Worm (Caenorhabditis elegans) whole organism, young adult: ENCODE data around the gene F31E3.2.

Experiments
- B0035.1 ChIP-seq: sonication (generic microtip); optimal IDR thresholded peaks from 2 replicates; lab custom pipeline; 2016; ENCODE audit warnings: missing genetic modification characterization, mild to moderate bottlenecking, missing compliant biosample characterization, missing genotype, missing genetic modification reagents
- B0261.1 ChIP-seq: sonication (generic microtip); optimal IDR thresholded peaks from 2 replicates; lab custom pipeline; 2016; ENCODE audit warnings: mild to moderate bottlenecking, missing genetic modification characterization, moderate library complexity, missing compliant biosample characterization
- C17E4.6 ChIP-seq: fragments of 200-800 bp; sonication (Bioruptor generic); IDR thresholded peaks from 2 replicates; pipeline ENCODE4 v1.3.6; 2022; ENCODE audit warnings: missing genetic modification reagents, missing genetic modification characterization, missing compliant biosample characterization
- D2030.7 ChIP-seq: fragments of 200-800 bp; sonication (Bioruptor generic); IDR thresholded peaks from 2 replicates; pipeline ENCODE4 v1.3.6; 2022; ENCODE audit warnings: missing genetic modification reagents, missing genetic modification characterization, missing compliant biosample characterization
- F37B4.10 ChIP-seq: fragments of 200-800 bp; sonication (Bioruptor generic); IDR thresholded peaks from 2 replicates; pipeline ENCODE4 v1.3.6; 2022; ENCODE audit warnings: missing genetic modification characterization, missing compliant biosample characterization
- F52B5.7 ChIP-seq: sonication (generic microtip); optimal IDR thresholded peaks from 2 replicates; lab custom pipeline; 2016; ENCODE audit warnings: mild to moderate bottlenecking, missing genetic modification characterization, missing compliant biosample characterization
- F55B11.4 ChIP-seq: sonication (generic microtip); optimal IDR thresholded peaks from 2 replicates; lab custom pipeline; 2016; ENCODE audit warnings: missing compliant biosample characterization, missing genetic modification characterization, borderline replicate concordance; ENCODE audit not compliant: insufficient read depth
- K11D2.4 ChIP-seq: fragments of 200-800 bp; sonication (Bioruptor generic); IDR thresholded peaks from 2 replicates; pipeline ENCODE4 v1.3.6; 2022; ENCODE audit warnings: missing genetic modification reagents, missing genetic modification characterization, missing compliant biosample characterization
- K12H6.12 ChIP-seq: fragments of 200-800 bp; sonication (Bioruptor generic); optimal IDR thresholded peaks from 2 replicates; lab custom pipeline; 2018; ENCODE audit warnings: mild to moderate bottlenecking, missing genetic modification characterization, missing compliant biosample characterization
- Y56A3A.18 ChIP-seq: fragments of 200-800 bp; sonication (Bioruptor generic); IDR thresholded peaks from 2 replicates; pipeline ENCODE4 v1.3.6; 2022; ENCODE audit warnings: missing genetic modification reagents, missing genetic modification characterization, missing compliant biosample characterization
- ZK185.1 ChIP-seq: sonication (generic microtip); optimal IDR thresholded peaks from 2 replicates; lab custom pipeline; 2016; ENCODE audit warnings: mild to moderate bottlenecking, missing genetic modification characterization, missing compliant biosample characterization; ENCODE audit not compliant: poor library complexity, severe bottlenecking
- akir-1 ChIP-seq: fragments of 200-800 bp; sonication (Bioruptor generic); optimal IDR thresholded peaks from 2 replicates; lab custom pipeline; 2018; ENCODE audit warnings: mild to moderate bottlenecking, missing genetic modification characterization, moderate library complexity, missing compliant biosample characterization
- ama-1 ChIP-seq, 3 experiments: fragments of 150-350 bp in 1 of 3; sonication (generic microtip) in 2 of 3; optimal IDR thresholded peaks; 2 replicates each; lab custom pipeline; 2014 to 2018; ENCODE audit warnings: missing biosample characterization in 2 of 3, missing genetic modification characterization in 2 of 3, missing genetic modification reagents in 2 of 3
- atf-7 ChIP-seq: sonication (generic microtip); optimal IDR thresholded peaks from 2 replicates; lab custom pipeline; 2017; ENCODE audit warnings: mild to moderate bottlenecking, missing genetic modification characterization, missing compliant biosample characterization
- athp-1 ChIP-seq: sonication (generic microtip); optimal IDR thresholded peaks from 2 replicates; lab custom pipeline; 2017; ENCODE audit warnings: mild to moderate bottlenecking, missing genetic modification characterization, missing compliant biosample characterization
- attf-5 ChIP-seq: fragments of 200-800 bp; sonication (Bioruptor generic); optimal IDR thresholded peaks from 2 replicates; lab custom pipeline; 2018; ENCODE audit warnings: mild to moderate bottlenecking, missing genetic modification characterization, missing compliant biosample characterization
- bed-1 ChIP-seq: fragments of 200-800 bp; sonication (Bioruptor generic); IDR thresholded peaks from 2 replicates; pipeline ENCODE4 v1.3.6; 2022; ENCODE audit warnings: missing genetic modification reagents, missing genetic modification characterization, missing compliant biosample characterization
- bed-2 ChIP-seq: fragments of 200-800 bp; sonication (Bioruptor generic); IDR thresholded peaks from 2 replicates; pipeline ENCODE4 v1.3.6; 2022; ENCODE audit warnings: missing genetic modification reagents, missing genetic modification characterization, missing compliant biosample characterization
- ccch-3 ChIP-seq: fragments of 200-800 bp; sonication (Bioruptor generic); optimal IDR thresholded peaks from 2 replicates; lab custom pipeline; 2018; ENCODE audit warnings: mild to moderate bottlenecking, missing genetic modification characterization, missing compliant biosample characterization
- cebp-2 ChIP-seq: fragments of 200-800 bp; sonication (Bioruptor generic); IDR thresholded peaks from 2 replicates; pipeline ENCODE4 v1.3.6; 2022; ENCODE audit warnings: missing genetic modification characterization, missing compliant biosample characterization
- ceh-100 ChIP-seq: fragments of 200-800 bp; sonication (Bioruptor generic); IDR thresholded peaks from 2 replicates; pipeline ENCODE4 v1.3.6; 2022; ENCODE audit warnings: missing genetic modification reagents, missing genetic modification characterization, missing compliant biosample characterization
- ceh-40 ChIP-seq: fragments of 200-800 bp; sonication (Bioruptor generic); IDR thresholded peaks from 2 replicates; pipeline ENCODE4 v1.3.6; 2022; ENCODE audit warnings: missing genetic modification characterization, missing compliant biosample characterization
- ceh-58 ChIP-seq: fragments of 200-800 bp; sonication (Bioruptor generic); IDR thresholded peaks from 2 replicates; pipeline ENCODE4 v1.3.6; 2022; ENCODE audit warnings: missing genetic modification characterization, missing compliant biosample characterization
- hlh-12 ChIP-seq: sonication (generic microtip); optimal IDR thresholded peaks from 2 replicates; lab custom pipeline; 2016; ENCODE audit warnings: missing genetic modification characterization, missing compliant biosample characterization
- hmg-20 ChIP-seq: fragments of 200-800 bp; sonication (Bioruptor generic); IDR thresholded peaks from 2 replicates; pipeline ENCODE4 v1.3.6; 2022; ENCODE audit warnings: missing genetic modification reagents, missing genetic modification characterization, missing compliant biosample characterization
- lin-26 ChIP-seq: fragments of 200-800 bp; sonication (Bioruptor generic); IDR thresholded peaks from 2 replicates; pipeline ENCODE4 v1.3.6; 2022; ENCODE audit warnings: missing genetic modification reagents, missing genetic modification characterization, missing compliant biosample characterization
- lin-54 ChIP-seq: fragments of 200-800 bp; sonication (Bioruptor generic); optimal IDR thresholded peaks from 2 replicates; lab custom pipeline; 2018; ENCODE audit warnings: mild to moderate bottlenecking, missing genetic modification characterization, missing compliant biosample characterization
- lir-1 ChIP-seq: fragments of 200-800 bp; sonication (Bioruptor generic); conservative IDR thresholded peaks from 2 replicates; pipeline ENCODE4 v1.3.6; 2022; ENCODE audit warnings: missing genetic modification reagents, missing genetic modification characterization, missing compliant biosample characterization
- lsl-1 ChIP-seq: fragments of 200-800 bp; sonication (Bioruptor generic); optimal IDR thresholded peaks from 2 replicates; lab custom pipeline; 2018; ENCODE audit warnings: mild to moderate bottlenecking, missing genetic modification characterization, moderate library complexity, missing compliant biosample characterization
- lsy-27 ChIP-seq: sonication (generic microtip); optimal IDR thresholded peaks from 2 replicates; lab custom pipeline; 2017; ENCODE audit warnings: missing genetic modification characterization, mild to moderate bottlenecking, missing compliant biosample characterization, antibody characterized with exemption, missing genotype, borderline replicate concordance; ENCODE audit not compliant: insufficient read depth
- mcd-1 ChIP-seq: fragments of 200-800 bp; sonication (Bioruptor generic); IDR thresholded peaks from 2 replicates; pipeline ENCODE4 v1.3.6; 2022; ENCODE audit warnings: missing genetic modification reagents, missing genetic modification characterization, missing compliant biosample characterization
- mel-28 ChIP-seq: sonication (generic microtip); optimal IDR thresholded peaks from 2 replicates; lab custom pipeline; 2016; ENCODE audit warnings: borderline replicate concordance, mild to moderate bottlenecking, missing genetic modification characterization, missing compliant biosample characterization
- nfya-2 ChIP-seq: fragments of 200-800 bp; sonication (Bioruptor generic); IDR thresholded peaks from 2 replicates; pipeline ENCODE4 v1.3.6; 2022; ENCODE audit warnings: missing genetic modification reagents, missing genetic modification characterization, missing compliant biosample characterization
- nfyb-1 ChIP-seq: fragments of 200-800 bp; sonication (Bioruptor generic); IDR thresholded peaks from 2 replicates; pipeline ENCODE4 v1.3.6; 2022; ENCODE audit warnings: missing genetic modification reagents, missing genetic modification characterization, missing compliant biosample characterization
- nhr-120 ChIP-seq: fragments of 200-800 bp; sonication (Bioruptor generic); IDR thresholded peaks from 2 replicates; pipeline ENCODE4 v1.3.6; 2022; ENCODE audit warnings: missing genetic modification characterization, missing compliant biosample characterization
- rec-8 ChIP-seq, 2 experiments: sonication (generic microtip); optimal IDR thresholded peaks; 2 replicates each; lab custom pipeline; 2016; ENCODE audit warnings: mild to moderate bottlenecking in 2 of 2, missing genetic modification characterization in 2 of 2, missing genetic modification reagents in 2 of 2, missing genotype in 2 of 2, missing biosample characterization in 1 of 2, missing compliant biosample characterization in 1 of 2, moderate library complexity in 1 of 2
- repo-1 ChIP-seq: sonication (generic microtip); optimal IDR thresholded peaks from 2 replicates; lab custom pipeline; 2017; ENCODE audit warnings: mild to moderate bottlenecking, missing genetic modification characterization, missing compliant biosample characterization
- snpc-1.3 ChIP-seq: sonication (generic microtip); optimal IDR thresholded peaks from 2 replicates; lab custom pipeline; 2017; ENCODE audit warnings: missing genetic modification characterization, mild to moderate bottlenecking, missing compliant biosample characterization, antibody characterized with exemption, moderate library complexity, missing genotype, missing genetic modification reagents; ENCODE audit not compliant: insufficient read depth
- tbx-9 ChIP-seq: sonication (generic microtip); optimal IDR thresholded peaks from 2 replicates; lab custom pipeline; 2016; ENCODE audit warnings: borderline replicate concordance, missing genetic modification characterization, inconsistent platforms, missing compliant biosample characterization
- tlf-1 ChIP-seq: fragments of 200-800 bp; sonication (Bioruptor generic); optimal IDR thresholded peaks from 2 replicates; lab custom pipeline; 2018; ENCODE audit warnings: mild to moderate bottlenecking, missing genetic modification characterization, missing compliant biosample characterization
- unc-130 ChIP-seq: sonication (generic microtip); optimal IDR thresholded peaks from 2 replicates; lab custom pipeline; 2016; ENCODE audit warnings: missing genetic modification reagents, missing genetic modification characterization, missing compliant biosample characterization
- zim-3 ChIP-seq: sonication (generic microtip); optimal IDR thresholded peaks from 2 replicates; lab custom pipeline; 2017; ENCODE audit warnings: mild to moderate bottlenecking, missing genetic modification characterization, moderate library complexity, missing compliant biosample characterization
- ztf-26 ChIP-seq: sonication (generic microtip); optimal IDR thresholded peaks from 2 replicates; lab custom pipeline; 2017; ENCODE audit warnings: missing genetic modification characterization, missing compliant biosample characterization
- ztf-3 ChIP-seq: fragments of 200-800 bp; sonication (Bioruptor generic); optimal IDR thresholded peaks from 2 replicates; lab custom pipeline; 2018; ENCODE audit warnings: mild to moderate bottlenecking, missing genetic modification characterization, missing compliant biosample characterization

F31E3.2 gene

ce11 chrIII:6969090-6969489 lies 4.7 kb upstream of the F31E3.2 start, which contains the start of gene F31E3.12:
TSS of gene F31E3.12 (plus strand) at chrIII:6969390.
- TF ChIP-seq ztf-26 (tag; lab: Kevin White, UChicago) (no peak), bed-2 (GFP tag; lab: Robert Waterston, UW) (no peak), mcd-1 (GFP tag; lab: Robert Waterston, UW) (no peak), ceh-40 (GFP tag; lab: Robert Waterston, UW) (no peak), lir-1 (GFP tag; lab: Robert Waterston, UW) (no peak), K11D2.4 (GFP tag; lab: Robert Waterston, UW) (no peak), F55B11.4 (tag; lab: Kevin White, UChicago) (no peak), lin-26 (no peak), nfya-2 (GFP tag; lab: Robert Waterston, UW) (no peak), hmg-20 (GFP tag; lab: Robert Waterston, UW) (no peak), atf-7 (tag; lab: Kevin White, UChicago) (no peak), rec-8 (tag; optimal IDR thresholded peaks at IDR 0.05; lab: Kevin White, UChicago) (no peak), nfyb-1 (GFP tag; lab: Robert Waterston, UW) (no peak), attf-5 (GFP tag; lab: Kevin White, UChicago) (no peak)

ce11 chrIII:6969781-6970342 lies 3.9 kb upstream of the F31E3.2 start:
- peak; percentile 87 for TF ChIP-seq Y56A3A.18 (GFP tag; lab: Robert Waterston, UW)
- TF ChIP-seq tlf-1: peak; percentile 84
- no peak for TF ChIP-seq lsy-27
- TF ChIP-seq snpc-1.3 (tag; lab: Kevin White, UChicago): peak; percentile 92
- TF ChIP-seq K11D2.4 (GFP tag; lab: Robert Waterston, UW): no peak
- TF ChIP-seq mel-28: no peak
- TF ChIP-seq lsl-1 (GFP tag; lab: Kevin White, UChicago): peak; percentile 74
- TF ChIP-seq lin-54 (GFP tag; lab: Kevin White, UChicago): peak; percentile 80
- TF ChIP-seq hlh-12 (tag; lab: Kevin White, UChicago): no peak
- TF ChIP-seq D2030.7: peak; percentile 67
- peak; percentile 33 for TF ChIP-seq zim-3 (tag; lab: Kevin White, UChicago)
- peak; percentile 43; the same call in 1 of the 2 replicates for TF ChIP-seq mcd-1 (GFP tag; lab: Robert Waterston, UW)
- no peak for TF ChIP-seq ztf-3 (GFP tag; lab: Kevin White, UChicago)
- no peak for TF ChIP-seq nhr-120 (GFP tag; lab: Robert Waterston, UW)
- TF ChIP-seq C17E4.6 (GFP tag; lab: Robert Waterston, UW): no peak; the same call in 1 of the 2 replicates
- no peak for TF ChIP-seq B0261.1 (tag; lab: Kevin White, UChicago)
- TF ChIP-seq ceh-100: peak; percentile 12; the same call in 1 of the 2 replicates
- TF ChIP-seq F37B4.10 (GFP tag; lab: Robert Waterston, UW): no peak
- TF ChIP-seq K12H6.12 (tag; lab: Kevin White, UChicago): no peak
- TF ChIP-seq akir-1: no peak
- no peak for TF ChIP-seq tbx-9 (tag; lab: Kevin White, UChicago)
- TF ChIP-seq ceh-58 (GFP tag; lab: Robert Waterston, UW): no peak
- peak; percentile 78; the same call in 1 of the 2 replicates for TF ChIP-seq nfya-2 (GFP tag; lab: Robert Waterston, UW)
- TF ChIP-seq unc-130: peak; percentile 82
- no peak for TF ChIP-seq ZK185.1 (tag; lab: Kevin White, UChicago)
- TF ChIP-seq F55B11.4 (tag; lab: Kevin White, UChicago): no peak
- TF ChIP-seq ccch-3 (GFP tag; lab: Kevin White, UChicago): no peak
- no peak for TF ChIP-seq attf-5 (GFP tag; lab: Kevin White, UChicago)
- no peak for TF ChIP-seq ama-1 (optimal IDR thresholded peaks at IDR 0.05; lab: Kevin White, UChicago)
- TF ChIP-seq ama-1 (GFP tag; optimal IDR thresholded peaks at IDR 0.05; lab: Kevin White, UChicago): peak in 1 of 2 experiments; percentile 84
- TF ChIP-seq bed-1 (GFP tag; lab: Robert Waterston, UW): no peak
- peak; percentile 85 for TF ChIP-seq repo-1
- TF ChIP-seq hmg-20 (GFP tag; lab: Robert Waterston, UW): peak; percentile 55; the same call in 1 of the 2 replicates
- TF ChIP-seq athp-1 (tag; lab: Kevin White, UChicago): peak; percentile 58
- TF ChIP-seq B0035.1 (tag; lab: Kevin White, UChicago): no peak
- peak; percentile 14 for TF ChIP-seq F52B5.7 (tag; lab: Kevin White, UChicago)
- TF ChIP-seq cebp-2 (GFP tag; lab: Robert Waterston, UW): no peak
